Worm (Caenorhabditis elegans) whole organism, L2 larva: ENCODE data around the gene F08B4.8.
A peak's percentile ranks its signal among the peaks of the same experiment; 100 is the strongest.

Experiments
- C34F6.9 ChIP-seq: fragments of 150-350 bp; optimal IDR thresholded peaks from 2 replicates; lab custom pipeline; 2014; ENCODE audit warnings: missing biosample characterization, missing genetic modification characterization
- F13H6.1 ChIP-seq: sonication (generic microtip); optimal IDR thresholded peaks from 2 replicates; lab custom pipeline; 2016; ENCODE audit warnings: missing genetic modification characterization, missing compliant biosample characterization
- R02D3.7 ChIP-seq: fragments of 150-350 bp; optimal IDR thresholded peaks from 2 replicates; lab custom pipeline; 2014; ENCODE audit warnings: missing biosample characterization, missing genetic modification characterization
- Y55F3AM.14 ChIP-seq: fragments of 200-800 bp; sonication (Bioruptor generic); optimal IDR thresholded peaks from 2 replicates; lab custom pipeline; 2018; ENCODE audit warnings: mild to moderate bottlenecking, missing genetic modification characterization, missing compliant biosample characterization
- ZK546.5 ChIP-seq: sonication (generic microtip); optimal IDR thresholded peaks from 2 replicates; lab custom pipeline; 2017; ENCODE audit warnings: missing biosample characterization, missing genetic modification characterization
- alr-1 ChIP-seq: fragments of 150-350 bp; optimal IDR thresholded peaks from 2 replicates; lab custom pipeline; 2014; ENCODE audit warnings: missing biosample characterization, missing genetic modification characterization
- aly-2 ChIP-seq: fragments of 150-350 bp; optimal IDR thresholded peaks from 2 replicates; lab custom pipeline; 2014; ENCODE audit warnings: missing biosample characterization, missing genetic modification characterization
- ama-1 ChIP-seq: fragments of 150-350 bp; optimal IDR thresholded peaks from 2 replicates; lab custom pipeline; 2018; ENCODE audit warnings: inconsistent platforms
- blmp-1 ChIP-seq: sonication (generic microtip); optimal IDR thresholded peaks from 2 replicates; lab custom pipeline; 2017; ENCODE audit warnings: missing genetic modification characterization, mild to moderate bottlenecking, missing compliant biosample characterization, antibody characterized with exemption, moderate library complexity; ENCODE audit not compliant: insufficient read depth
- ceh-82 ChIP-seq: fragments of 150-350 bp; optimal IDR thresholded peaks from 2 replicates; lab custom pipeline; 2014; ENCODE audit warnings: missing biosample characterization, missing genetic modification characterization
- crh-2 ChIP-seq: sonication (generic microtip); optimal IDR thresholded peaks from 2 replicates; lab custom pipeline; 2017; ENCODE audit warnings: missing biosample characterization, missing genetic modification characterization
- dmd-4 ChIP-seq: sonication (generic microtip); optimal IDR thresholded peaks from 2 replicates; lab custom pipeline; 2017; ENCODE audit warnings: missing biosample characterization, missing genetic modification characterization
- elt-1 ChIP-seq: fragments of 150-350 bp; optimal IDR thresholded peaks from 2 replicates; lab custom pipeline; 2014; ENCODE audit warnings: missing biosample characterization, missing genetic modification characterization
- elt-3 ChIP-seq: sonication (generic microtip); optimal IDR thresholded peaks from 2 replicates; lab custom pipeline; 2017; ENCODE audit warnings: missing biosample characterization, missing genetic modification characterization
- fos-1 ChIP-seq: fragments of 150-350 bp; optimal IDR thresholded peaks from 2 replicates; lab custom pipeline; 2014; ENCODE audit warnings: missing biosample characterization, missing genetic modification characterization
- lsy-2 ChIP-seq, 2 experiments: fragments of 150-350 bp in 1 of 2; sonication (generic microtip) in 1 of 2; optimal IDR thresholded peaks; 2 replicates each; lab custom pipeline; 2014 to 2017; ENCODE audit warnings: missing biosample characterization in 2 of 2, missing genetic modification characterization in 2 of 2
- mab-5 ChIP-seq: fragments of 150-350 bp; optimal IDR thresholded peaks from 2 replicates; lab custom pipeline; 2014; ENCODE audit warnings: missing biosample characterization, missing genetic modification characterization
- mbf-1 ChIP-seq: sonication (generic microtip); optimal IDR thresholded peaks from 2 replicates; lab custom pipeline; 2017; ENCODE audit warnings: missing biosample characterization, missing genetic modification characterization
- mdl-1 ChIP-seq, 2 experiments: fragments of 150-350 bp in 1 of 2; sonication (generic microtip) in 1 of 2; optimal IDR thresholded peaks; 2 replicates each; lab custom pipeline; 2017; ENCODE audit warnings: missing biosample characterization in 2 of 2, missing genetic modification characterization in 2 of 2
- nhr-11 ChIP-seq: fragments of 150-350 bp; optimal IDR thresholded peaks from 2 replicates; lab custom pipeline; 2014; ENCODE audit warnings: missing biosample characterization, missing genetic modification characterization
- nhr-12 ChIP-seq: fragments of 150-350 bp; optimal IDR thresholded peaks from 2 replicates; lab custom pipeline; 2014; ENCODE audit warnings: missing biosample characterization, missing genetic modification characterization
- nhr-21 ChIP-seq: fragments of 150-350 bp; optimal IDR thresholded peaks from 2 replicates; lab custom pipeline; 2014; ENCODE audit warnings: missing biosample characterization, missing genetic modification characterization
- nhr-23 ChIP-seq: fragments of 150-350 bp; optimal IDR thresholded peaks from 2 replicates; lab custom pipeline; 2014; ENCODE audit warnings: missing biosample characterization, missing genetic modification reagents, missing genetic modification characterization
- nhr-237 ChIP-seq: fragments of 150-350 bp; optimal IDR thresholded peaks from 2 replicates; lab custom pipeline; 2014; ENCODE audit warnings: missing biosample characterization, missing genetic modification characterization
- nhr-25 ChIP-seq: fragments of 150-350 bp; sonication (generic microtip); optimal IDR thresholded peaks from 3 replicates; lab custom pipeline; 2014; ENCODE audit warnings: missing biosample characterization, missing genetic modification characterization
- nhr-6 ChIP-seq: fragments of 150-350 bp; optimal IDR thresholded peaks from 2 replicates; lab custom pipeline; 2014; ENCODE audit warnings: missing biosample characterization, missing genetic modification characterization
- nhr-77 ChIP-seq: fragments of 150-350 bp; optimal IDR thresholded peaks from 2 replicates; lab custom pipeline; 2014; ENCODE audit warnings: missing biosample characterization, missing genetic modification characterization
- peb-1 ChIP-seq: fragments of 150-350 bp; optimal IDR thresholded peaks from 2 replicates; lab custom pipeline; 2014; ENCODE audit warnings: missing biosample characterization, missing genetic modification characterization
- sem-4 ChIP-seq: fragments of 150-350 bp; optimal IDR thresholded peaks from 2 replicates; lab custom pipeline; 2014; ENCODE audit warnings: missing biosample characterization, missing genetic modification reagents, missing genetic modification characterization
- skn-1 ChIP-seq: sonication (generic microtip); optimal IDR thresholded peaks from 2 replicates; lab custom pipeline; 2017; ENCODE audit warnings: missing biosample characterization, missing genetic modification characterization
- sma-3 ChIP-seq: sonication (generic microtip); optimal IDR thresholded peaks from 2 replicates; lab custom pipeline; 2016; ENCODE audit warnings: missing genetic modification reagents, missing genetic modification characterization, missing compliant biosample characterization
- sma-9 ChIP-seq, 2 experiments: fragments of 150-350 bp in 1 of 2; sonication (generic microtip) in 1 of 2; optimal IDR thresholded peaks; 2 replicates each; lab custom pipeline; 2014 to 2016; ENCODE audit warnings: missing genetic modification characterization in 2 of 2, mild to moderate bottlenecking in 1 of 2, missing biosample characterization in 1 of 2, missing compliant biosample characterization in 1 of 2, missing genetic modification reagents in 1 of 2, moderate library complexity in 1 of 2
- snpc-4 ChIP-seq: fragments of 150-350 bp; optimal IDR thresholded peaks from 2 replicates; lab custom pipeline; 2014; ENCODE audit warnings: missing biosample characterization, missing genetic modification characterization
- unc-55 ChIP-seq: fragments of 150-350 bp; sonication (generic microtip); optimal IDR thresholded peaks from 3 replicates; lab custom pipeline; 2014; ENCODE audit warnings: missing biosample characterization, missing genetic modification reagents, missing genetic modification characterization
- unc-62 ChIP-seq: fragments of 150-350 bp; optimal IDR thresholded peaks from 2 replicates; lab custom pipeline; 2014; ENCODE audit warnings: missing biosample characterization, missing genetic modification reagents, missing genetic modification characterization
- ztf-11 ChIP-seq: sonication (generic microtip); optimal IDR thresholded peaks from 2 replicates; lab custom pipeline; 2017; ENCODE audit warnings: missing biosample characterization, missing genetic modification characterization

F08B4.8 gene

DNA sequence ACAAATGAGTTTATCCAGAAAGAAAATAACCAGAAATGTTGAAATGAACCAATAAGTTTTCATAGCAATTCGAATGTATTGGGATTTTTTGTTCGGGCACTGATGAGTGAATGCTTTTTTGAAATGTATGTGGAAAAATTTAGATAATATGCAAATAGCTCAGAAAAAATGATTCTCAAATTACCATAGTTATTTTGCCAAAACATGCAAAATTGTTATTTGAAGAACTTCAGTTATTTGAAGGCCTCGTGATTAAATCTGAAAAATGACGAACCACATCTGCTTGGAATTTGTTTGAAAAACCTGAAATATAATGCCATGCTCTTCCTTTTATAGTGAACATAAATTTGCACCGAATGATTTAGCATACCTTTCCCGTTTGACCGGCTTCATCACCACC lies 19.3 kb upstream of the F08B4.8 start, which contains the start of gene C49C8.6:
Gene C49C8.6 (minus strand): TSS at position 101 of the 400 bp plus-strand sequence.
- TF ChIP-seq nhr-23 (tag; lab: Kevin White, UChicago) (no peak), mbf-1 (tag; lab: Kevin White, UChicago) (no peak), sma-3 (GFP tag; lab: Kevin White, UChicago) (no peak)

DNA sequence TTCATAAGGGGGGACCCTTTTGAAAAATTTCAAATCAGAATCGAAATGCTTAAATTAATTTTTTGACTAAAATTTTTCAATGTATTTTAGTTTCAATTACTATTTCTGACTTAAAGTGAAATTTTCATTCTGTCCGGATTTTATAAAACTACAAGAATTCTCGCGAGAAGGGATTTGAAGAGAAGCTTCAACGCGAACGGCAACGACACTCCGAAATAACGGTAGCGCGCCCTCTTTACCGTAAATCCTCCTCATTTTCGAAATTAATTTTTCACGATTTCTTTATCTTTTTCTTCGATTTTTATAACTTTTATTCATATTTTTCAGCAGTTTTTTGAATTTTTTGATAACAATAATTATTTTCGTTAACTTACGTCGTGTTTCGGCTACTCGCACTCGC lies 11.6 kb upstream of the F08B4.8 start:
- TF ChIP-seq mab-5 (no peak), nhr-6 (no peak), nhr-11 (no peak), fos-1 (tag; lab: Kevin White, UChicago) (no peak), C34F6.9 (tag; lab: Kevin White, UChicago) (peak; percentile 17), F13H6.1 (tag; lab: Kevin White, UChicago) (no peak), nhr-77 (tag; lab: Kevin White, UChicago) (no peak), lsy-2 (tag; optimal IDR thresholded peaks at IDR 0.05; lab: Kevin White, UChicago) (no peak), R02D3.7 (peak; percentile 21), ztf-11 (no peak), unc-55 (GFP tag; lab: Kevin White, UChicago) (peak; percentile 15)
- TF ChIP-seq, all 48 proteins: peak for 3

DNA sequence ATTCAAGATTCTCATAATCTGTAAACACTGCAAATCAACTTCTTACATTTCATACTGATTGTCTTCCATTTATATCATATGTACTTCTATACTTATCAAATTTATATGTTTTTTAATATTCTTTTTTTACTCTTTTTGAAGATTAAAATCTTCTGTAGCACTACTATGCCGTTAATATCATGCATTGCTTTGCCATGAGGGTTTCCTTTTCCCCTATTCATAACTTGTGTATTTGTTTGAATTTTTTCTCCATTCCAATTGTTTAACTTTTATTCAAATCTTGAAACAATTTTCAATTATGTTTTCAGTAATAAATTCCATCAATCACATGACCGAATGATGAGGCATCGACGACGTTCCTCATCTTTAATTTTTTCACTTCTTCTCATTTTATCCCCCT lies 8.8 kb upstream of the F08B4.8 start, which contains the start of gene cdh-5:
Gene cdh-5 (plus strand): TSS at position 301 of the 400 bp plus-strand sequence.
- TF ChIP-seq nhr-21 (tag; lab: Kevin White, UChicago) = no peak
- no peak for TF ChIP-seq sma-9 (GFP tag; optimal IDR thresholded peaks at IDR 0.05; lab: Kevin White, UChicago)
- no peak for TF ChIP-seq sma-9 (tag; optimal IDR thresholded peaks at IDR 0.05; lab: Kevin White, UChicago)
- TF ChIP-seq crh-2 (tag; lab: Kevin White, UChicago) = no peak
- TF ChIP-seq unc-62 (GFP tag; lab: Kevin White, UChicago) = no peak
- no peak for TF ChIP-seq mab-5
- TF ChIP-seq lsy-2 (tag; optimal IDR thresholded peaks at IDR 0.05; lab: Kevin White, UChicago) = no peak
- no peak for TF ChIP-seq nhr-25 (tag; lab: Kevin White, UChicago)
- no peak for TF ChIP-seq skn-1 (tag; lab: Kevin White, UChicago)
- no peak for TF ChIP-seq C34F6.9 (tag; lab: Kevin White, UChicago)
- TF ChIP-seq fos-1 (tag; lab: Kevin White, UChicago) = no peak
- TF ChIP-seq nhr-23 (tag; lab: Kevin White, UChicago) = no peak
- TF ChIP-seq ama-1 = no peak
- no peak for TF ChIP-seq nhr-12 (tag; lab: Kevin White, UChicago)
- TF ChIP-seq peb-1 (tag; lab: Kevin White, UChicago) = no peak
- TF ChIP-seq elt-1 = no peak

DNA sequence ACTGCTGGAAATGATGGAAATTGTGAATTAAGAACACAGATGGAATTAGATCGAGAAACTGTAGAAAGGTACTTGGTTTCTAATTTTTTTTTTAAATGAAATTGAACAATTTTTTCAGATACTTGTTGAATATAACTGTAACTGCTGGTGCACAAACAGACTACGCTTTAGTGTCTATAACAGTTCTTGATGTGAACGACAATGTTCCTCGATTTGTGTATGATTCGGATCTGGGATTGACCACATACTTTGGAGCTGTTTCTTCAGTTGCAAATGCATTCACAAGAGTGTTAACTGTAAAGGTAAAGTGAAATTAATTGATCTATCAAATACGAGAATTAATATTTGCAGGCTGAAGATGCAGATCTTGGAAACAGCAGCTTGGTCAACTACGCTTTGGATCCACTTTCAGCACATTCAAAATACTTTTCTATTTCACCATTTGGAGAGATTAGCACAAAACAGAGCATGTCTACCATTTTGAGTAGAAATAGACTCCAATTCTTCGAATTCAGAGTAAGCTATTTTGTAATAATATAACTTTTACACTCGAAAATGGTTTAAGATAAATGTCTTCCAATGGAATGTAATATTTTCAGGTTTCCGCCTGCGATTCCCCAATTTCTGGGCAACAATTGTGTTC lies 3.5 kb upstream of the F08B4.8 start:
- no peak for TF ChIP-seq nhr-77 (tag; lab: Kevin White, UChicago)
- TF ChIP-seq aly-2 = no peak
- TF ChIP-seq alr-1 = no peak
- TF ChIP-seq ceh-82 (tag; lab: Kevin White, UChicago) = no peak
- no peak for TF ChIP-seq mdl-1 (tag; optimal IDR thresholded peaks at IDR 0.05; lab: Kevin White, UChicago)
- TF ChIP-seq elt-3 (tag; lab: Kevin White, UChicago) = no peak
- no peak for TF ChIP-seq mbf-1 (tag; lab: Kevin White, UChicago)
- no peak for TF ChIP-seq ama-1
- TF ChIP-seq blmp-1 (tag; lab: Kevin White, UChicago) = no peak
- TF ChIP-seq ZK546.5 (tag; lab: Kevin White, UChicago) = no peak
- no peak for TF ChIP-seq nhr-237 (tag; lab: Kevin White, UChicago)
- TF ChIP-seq dmd-4 (tag; lab: Kevin White, UChicago) = no peak
- TF ChIP-seq sem-4 (tag; lab: Kevin White, UChicago) = no peak
- TF ChIP-seq Y55F3AM.14 (GFP tag; lab: Kevin White, UChicago) = no peak
- no peak for TF ChIP-seq unc-62 (GFP tag; lab: Kevin White, UChicago)
- no peak for TF ChIP-seq peb-1 (tag; lab: Kevin White, UChicago)
- TF ChIP-seq nhr-25 (tag; lab: Kevin White, UChicago) = no peak
- TF ChIP-seq snpc-4 = no peak
